Fruit fly (Drosophila melanogaster) whole organism, prepupa: ENCODE results near the gene ND-20L.

Experiments
- CG16779 ChIP-seq: fragments of 200-800 bp; sonication (Bioruptor generic); optimal IDR thresholded peaks from 3 replicates; lab custom pipeline; 2017; ENCODE audit warnings: missing biosample characterization, mild to moderate bottlenecking, missing genetic modification characterization
- CG6808 ChIP-seq: fragments of 200-800 bp; sonication (Bioruptor generic); optimal IDR thresholded peaks from 3 replicates; lab custom pipeline; 2017; ENCODE audit warnings: missing biosample characterization, missing genetic modification characterization, mild to moderate bottlenecking, moderate library complexity, missing genetic modification reagents
- Hr39 ChIP-seq: fragments of 200-800 bp; sonication (Bioruptor generic); optimal IDR thresholded peaks from 2 replicates; lab custom pipeline; 2016; ENCODE audit warnings: missing biosample characterization, missing genetic modification characterization
- Lpt ChIP-seq: fragments of 200-800 bp; sonication (Bioruptor generic); optimal IDR thresholded peaks from 3 replicates; lab custom pipeline; 2016; ENCODE audit warnings: missing biosample characterization, missing genetic modification characterization
- Smox ChIP-seq: fragments of 200-800 bp; sonication (Bioruptor generic); optimal IDR thresholded peaks from 3 replicates; lab custom pipeline; 2016; ENCODE audit warnings: missing biosample characterization, missing genetic modification characterization
- eg ChIP-seq: fragments of 200-800 bp; sonication (Bioruptor generic); IDR thresholded peaks from 3 replicates; pipeline ENCODE4 v1.3.6; 2022; ENCODE audit warnings: missing biosample characterization, missing genetic modification characterization

DNA sequence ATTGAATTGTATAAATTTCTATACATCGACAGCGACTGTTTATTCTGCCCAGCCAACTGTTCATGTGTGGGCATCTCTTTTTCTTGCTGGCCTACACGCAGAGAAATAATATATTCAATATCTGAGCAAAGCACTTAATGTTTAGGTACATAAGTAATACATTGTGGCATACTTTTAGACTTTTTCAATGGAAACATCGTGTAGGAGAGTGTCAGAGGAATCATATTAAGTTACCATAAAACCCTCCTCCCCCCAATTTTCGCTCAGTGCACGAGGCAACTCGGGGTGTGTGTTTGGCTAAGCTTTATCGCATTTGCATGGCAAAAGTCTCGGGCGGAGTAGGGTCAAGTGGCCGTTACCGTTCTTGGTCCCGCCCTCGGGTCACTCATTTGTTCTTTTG lies 45.4 kb upstream of the ND-20L start:
- TF ChIP-seq Smox (GFP tag; lab: Kevin White, UChicago) (no peak), Hr39 (GFP tag; lab: Kevin White, UChicago) (peak; percentile 11), eg (GFP tag; lab: Robert Waterston, UW) (no peak), Lpt (GFP tag; lab: Kevin White, UChicago) (no peak), CG6808 (GFP tag; lab: Kevin White, UChicago) (no peak), CG16779 (tag; lab: Kevin White, UChicago) (no peak)
